Worm (Caenorhabditis elegans) whole organism, L1 larva: Measurements from ENCODE around the gene C54F6.5.

ENCODE experiments used
- C04F5.9 ChIP-seq: sonication (generic microtip); optimal IDR thresholded peaks from 2 replicates; lab custom pipeline; 2016; ENCODE audit warnings: missing genetic modification characterization, missing compliant biosample characterization
- C16A3.4 ChIP-seq: fragments of 150-350 bp; optimal IDR thresholded peaks from 2 replicates; lab custom pipeline; 2014; ENCODE audit warnings: missing biosample characterization, missing genetic modification characterization
- F16B12.6 ChIP-seq: fragments of 150-350 bp; optimal IDR thresholded peaks from 2 replicates; lab custom pipeline; 2014; ENCODE audit warnings: missing biosample characterization, missing genetic modification characterization
- alr-1 ChIP-seq: fragments of 200-800 bp; sonication (Bioruptor generic); optimal IDR thresholded peaks from 2 replicates; lab custom pipeline; 2018; ENCODE audit warnings: borderline replicate concordance, mild to moderate bottlenecking, missing genetic modification characterization, missing compliant biosample characterization
- blmp-1 ChIP-seq: fragments of 150-350 bp; optimal IDR thresholded peaks from 2 replicates; lab custom pipeline; 2014; ENCODE audit warnings: missing biosample characterization, missing genetic modification characterization
- ceh-8 ChIP-seq: fragments of 200-800 bp; sonication (Bioruptor generic); optimal IDR thresholded peaks from 2 replicates; lab custom pipeline; 2018; ENCODE audit warnings: mild to moderate bottlenecking, missing genetic modification characterization, moderate library complexity, missing compliant biosample characterization
- ceh-88 ChIP-seq: fragments of 200-800 bp; sonication (Bioruptor generic); IDR thresholded peaks from 2 replicates; pipeline ENCODE4 v1.3.6; 2022; ENCODE audit warnings: missing genetic modification characterization, missing compliant biosample characterization
- ces-1 ChIP-seq: fragments of 150-350 bp; optimal IDR thresholded peaks from 2 replicates; lab custom pipeline; 2014; ENCODE audit warnings: missing biosample characterization, missing genetic modification reagents, missing genetic modification characterization
- dpl-1 ChIP-seq, 3 experiments: fragments of 150-350 bp in 2 of 3; sonication (generic microtip) in 1 of 3; optimal IDR thresholded peaks; 2 replicates each; lab custom pipeline; 2014 to 2017; ENCODE audit warnings: missing biosample characterization in 3 of 3, missing genetic modification characterization in 3 of 3, missing genetic modification reagents in 3 of 3
- efl-1 ChIP-seq, 4 experiments: fragments of 150-350 bp; optimal IDR thresholded peaks in 3 of 4; peaks in 1 of 4; 1 replicate in 1 of 4; 2 replicates in 3 of 4; lab custom pipeline; 2014; ENCODE audit warnings: missing biosample characterization in 2 of 4, missing genetic modification characterization in 2 of 4, missing genetic modification reagents in 2 of 4
- egl-27 ChIP-seq, 2 experiments: fragments of 150-350 bp in 1 of 2; sonication (generic microtip); optimal IDR thresholded peaks; 3 replicates each; lab custom pipeline; 2017 to 2018; ENCODE audit warnings: missing biosample characterization in 2 of 2, missing genetic modification characterization in 2 of 2, missing genetic modification reagents in 2 of 2
- fkh-4 ChIP-seq: sonication (generic microtip); optimal IDR thresholded peaks from 2 replicates; lab custom pipeline; 2016; ENCODE audit warnings: missing compliant biosample characterization, missing genetic modification characterization, borderline replicate concordance
- fkh-8 ChIP-seq: sonication (generic microtip); optimal IDR thresholded peaks from 2 replicates; lab custom pipeline; 2016; ENCODE audit warnings: mild to moderate bottlenecking, missing genetic modification characterization, missing compliant biosample characterization
- hpl-2 ChIP-seq: fragments of 150-350 bp; optimal IDR thresholded peaks from 2 replicates; lab custom pipeline; 2014; ENCODE audit warnings: missing biosample characterization, missing genetic modification reagents, missing genetic modification characterization
- irx-1 ChIP-seq: sonication (generic microtip); optimal IDR thresholded peaks from 2 replicates; lab custom pipeline; 2016; ENCODE audit warnings: missing genetic modification characterization, missing compliant biosample characterization
- isw-1 ChIP-seq: fragments of 200-800 bp; sonication (Bioruptor generic); IDR thresholded peaks from 2 replicates; pipeline ENCODE4 v1.3.6; 2022; ENCODE audit warnings: missing genetic modification characterization, missing compliant biosample characterization
- lin-13 ChIP-seq: fragments of 150-350 bp; optimal IDR thresholded peaks from 2 replicates; lab custom pipeline; 2014; ENCODE audit warnings: missing biosample characterization, missing genetic modification reagents, missing genetic modification characterization
- lin-14 ChIP-seq: fragments of 200-800 bp; sonication (Bioruptor generic); optimal IDR thresholded peaks from 2 replicates; lab custom pipeline; 2018; ENCODE audit warnings: mild to moderate bottlenecking, missing genetic modification characterization, moderate library complexity, missing compliant biosample characterization
- lin-15B ChIP-seq: fragments of 150-350 bp; sonication (generic microtip); optimal IDR thresholded peaks from 3 replicates; lab custom pipeline; 2014; ENCODE audit warnings: missing biosample characterization, missing genetic modification characterization
- lin-35 ChIP-seq, 2 experiments: fragments of 150-350 bp; optimal IDR thresholded peaks; 2 replicates each; lab custom pipeline; 2014; ENCODE audit warnings: missing biosample characterization in 2 of 2, missing genetic modification characterization in 2 of 2, missing genetic modification reagents in 2 of 2
- lsy-2 ChIP-seq, 2 experiments: fragments of 150-350 bp; optimal IDR thresholded peaks; 2 replicates each; lab custom pipeline; 2014; ENCODE audit warnings: missing biosample characterization in 2 of 2, missing genetic modification characterization in 2 of 2
- mdl-1 ChIP-seq, 2 experiments: fragments of 150-350 bp; optimal IDR thresholded peaks; 2 replicates each; lab custom pipeline; 2014 to 2017; ENCODE audit warnings: missing biosample characterization in 2 of 2, missing genetic modification characterization in 2 of 2, inconsistent platforms in 1 of 2
- mef-2 ChIP-seq: fragments of 150-350 bp; optimal IDR thresholded peaks from 2 replicates; lab custom pipeline; 2014; ENCODE audit warnings: missing biosample characterization, missing genetic modification characterization
- nhr-19 ChIP-seq: fragments of 200-800 bp; sonication (Bioruptor generic); conservative IDR thresholded peaks from 2 replicates; pipeline ENCODE4 v1.3.6; 2022; ENCODE audit warnings: missing genetic modification characterization, missing compliant biosample characterization
- nhr-237 ChIP-seq: fragments of 150-350 bp; optimal IDR thresholded peaks from 2 replicates; lab custom pipeline; 2014; ENCODE audit warnings: missing biosample characterization, missing genetic modification characterization
- nhr-28 ChIP-seq: fragments of 150-350 bp; optimal IDR thresholded peaks from 2 replicates; lab custom pipeline; 2014; ENCODE audit warnings: missing biosample characterization, missing genetic modification characterization
- nhr-47 ChIP-seq: sonication (generic microtip); optimal IDR thresholded peaks from 2 replicates; lab custom pipeline; 2016; ENCODE audit warnings: mild to moderate bottlenecking, missing genetic modification characterization, moderate library complexity, missing compliant biosample characterization
- nhr-71 ChIP-seq: sonication (generic microtip); optimal IDR thresholded peaks from 2 replicates; lab custom pipeline; 2016; ENCODE audit warnings: mild to moderate bottlenecking, missing genetic modification characterization, moderate library complexity, missing compliant biosample characterization
- nhr-90 ChIP-seq: sonication (generic microtip); optimal IDR thresholded peaks from 2 replicates; lab custom pipeline; 2016; ENCODE audit warnings: mild to moderate bottlenecking, missing genetic modification characterization, missing compliant biosample characterization; ENCODE audit not compliant: poor library complexity
- pag-3 ChIP-seq: sonication (generic microtip); optimal IDR thresholded peaks from 2 replicates; lab custom pipeline; 2017; ENCODE audit warnings: missing genetic modification characterization, mild to moderate bottlenecking, missing compliant biosample characterization, antibody characterized with exemption, borderline replicate concordance; ENCODE audit not compliant: insufficient read depth
- pax-3 ChIP-seq: fragments of 200-800 bp; sonication (Bioruptor generic); optimal IDR thresholded peaks from 2 replicates; lab custom pipeline; 2018; ENCODE audit warnings: mild to moderate bottlenecking, missing genetic modification characterization, moderate library complexity, missing compliant biosample characterization
- pqm-1 ChIP-seq: sonication (generic microtip); optimal IDR thresholded peaks from 3 replicates; lab custom pipeline; 2017; ENCODE audit warnings: missing biosample characterization, missing genetic modification characterization
- rnt-1 ChIP-seq: sonication (generic microtip); optimal IDR thresholded peaks from 2 replicates; lab custom pipeline; 2016; ENCODE audit warnings: mild to moderate bottlenecking, missing genetic modification characterization, moderate library complexity, missing compliant biosample characterization
- snu-23 ChIP-seq: sonication (generic microtip); optimal IDR thresholded peaks from 2 replicates; lab custom pipeline; 2016; ENCODE audit warnings: missing genetic modification characterization, missing compliant biosample characterization
- sox-4 ChIP-seq: sonication (generic microtip); optimal IDR thresholded peaks from 2 replicates; lab custom pipeline; 2016; ENCODE audit warnings: missing genetic modification characterization, missing compliant biosample characterization
- swsn-7 ChIP-seq: sonication (generic microtip); optimal IDR thresholded peaks from 2 replicates; lab custom pipeline; 2016; ENCODE audit warnings: missing genetic modification characterization, missing compliant biosample characterization
- tlp-1 ChIP-seq: fragments of 150-350 bp; optimal IDR thresholded peaks from 2 replicates; lab custom pipeline; 2014; ENCODE audit warnings: missing biosample characterization, missing genetic modification characterization
- unc-98 ChIP-seq: fragments of 200-800 bp; sonication (Bioruptor generic); IDR thresholded peaks from 2 replicates; pipeline ENCODE4 v1.3.6; 2022; ENCODE audit warnings: missing genetic modification characterization, missing compliant biosample characterization
- vab-15 ChIP-seq: sonication (generic microtip); optimal IDR thresholded peaks from 2 replicates; lab custom pipeline; 2017; ENCODE audit warnings: missing genotype, mild to moderate bottlenecking, missing genetic modification characterization, missing compliant biosample characterization
- xbp-1 ChIP-seq: sonication (generic microtip); optimal IDR thresholded peaks from 2 replicates; lab custom pipeline; 2016; ENCODE audit warnings: missing genetic modification characterization, missing compliant biosample characterization
- zag-1 ChIP-seq: fragments of 150-350 bp; optimal IDR thresholded peaks from 2 replicates; lab custom pipeline; 2014; ENCODE audit warnings: missing biosample characterization, missing genetic modification characterization
- zip-4 ChIP-seq: fragments of 200-800 bp; sonication (Bioruptor generic); optimal IDR thresholded peaks from 2 replicates; lab custom pipeline; 2018; ENCODE audit warnings: mild to moderate bottlenecking, missing genetic modification characterization, moderate library complexity, missing compliant biosample characterization
- ztf-4 ChIP-seq: fragments of 150-350 bp; optimal IDR thresholded peaks from 2 replicates; lab custom pipeline; 2014; ENCODE audit warnings: missing biosample characterization, missing genetic modification characterization

C54F6.5 gene

ce11 chrV:7506207-7506606 is 22.7 kb upstream of the C54F6.5 start (continued):
- TF ChIP-seq swsn-7 (tag; lab: Kevin White, UChicago): no peak
- TF ChIP-seq zip-4 (GFP tag; lab: Kevin White, UChicago): no peak
- TF ChIP-seq lin-35 (GFP tag; optimal IDR thresholded peaks at IDR 0.05; lab: Kevin White, UChicago): peak in 1 of 2 experiments; percentile 42
- TF ChIP-seq fkh-4 (tag; lab: Kevin White, UChicago): no peak
- TF ChIP-seq pqm-1 (tag; lab: Kevin White, UChicago): no peak
- TF ChIP-seq ztf-4: no peak
- TF ChIP-seq C16A3.4 (tag; lab: Kevin White, UChicago): no peak
- TF ChIP-seq zag-1 (tag; lab: Kevin White, UChicago): no peak
- no peak for TF ChIP-seq nhr-47
- TF ChIP-seq snu-23 (GFP tag; lab: Kevin White, UChicago): peak; percentile 47
- TF ChIP-seq nhr-28 (tag; lab: Kevin White, UChicago): no peak
- no peak for TF ChIP-seq F16B12.6 (tag; lab: Kevin White, UChicago)
- TF ChIP-seq vab-15: no peak
- TF ChIP-seq blmp-1 (tag; lab: Kevin White, UChicago): no peak
- TF ChIP-seq lin-15B (tag; lab: Kevin White, UChicago): no peak
- peak in 1 of 2 experiments; percentile 2 for TF ChIP-seq mdl-1 (tag; optimal IDR thresholded peaks at IDR 0.05; lab: Kevin White, UChicago)
- no peak for TF ChIP-seq mef-2 (tag; lab: Kevin White, UChicago)
- peak; percentile 35 for TF ChIP-seq rnt-1 (tag; lab: Kevin White, UChicago)
- peak in 1 of 3 experiments; percentile 2 for TF ChIP-seq dpl-1 (GFP tag; optimal IDR thresholded peaks at IDR 0.05; lab: Kevin White, UChicago)
- TF ChIP-seq isw-1: no peak
- TF ChIP-seq nhr-237 (tag; lab: Kevin White, UChicago): no peak
- no peak for TF ChIP-seq ceh-88
- peak in 1 of 2 experiments; percentile 13 for TF ChIP-seq efl-1 (optimal IDR thresholded peaks at IDR 0.05; lab: Kevin White, UChicago)
- peak in 1 of 2 experiments; percentile 50 for TF ChIP-seq efl-1 (GFP tag; optimal IDR thresholded peaks at IDR 0.05 in 1 of 2; lab: Kevin White, UChicago)
- no peak for TF ChIP-seq sox-4 (tag; lab: Kevin White, UChicago)
- TF ChIP-seq pax-3 (tag; lab: Kevin White, UChicago): no peak
- TF ChIP-seq nhr-19 (GFP tag; lab: Robert Waterston, UW): peak; percentile 47; the same call in 1 of the 2 replicates
- TF ChIP-seq lsy-2 (tag; optimal IDR thresholded peaks at IDR 0.05; lab: Kevin White, UChicago): peak in 1 of 2 experiments; percentile 27
- TF ChIP-seq hpl-2 (GFP tag; lab: Kevin White, UChicago): no peak
- TF ChIP-seq tlp-1 (tag; lab: Kevin White, UChicago): no peak
- TF ChIP-seq nhr-90 (tag; lab: Kevin White, UChicago): peak; percentile 30
- TF ChIP-seq lin-14 (GFP tag; lab: Kevin White, UChicago): no peak
- no peak for TF ChIP-seq lin-13
- no peak for TF ChIP-seq pag-3 (tag; lab: Kevin White, UChicago)
- TF ChIP-seq ces-1 (GFP tag; lab: Kevin White, UChicago): no peak
- TF ChIP-seq nhr-71 (tag; lab: Kevin White, UChicago): peak; percentile 20
- no peak for TF ChIP-seq egl-27 (tag; optimal IDR thresholded peaks at IDR 0.05; lab: Kevin White, UChicago)
- no peak for TF ChIP-seq fkh-8
- TF ChIP-seq irx-1 (tag; lab: Kevin White, UChicago): no peak

DNA sequence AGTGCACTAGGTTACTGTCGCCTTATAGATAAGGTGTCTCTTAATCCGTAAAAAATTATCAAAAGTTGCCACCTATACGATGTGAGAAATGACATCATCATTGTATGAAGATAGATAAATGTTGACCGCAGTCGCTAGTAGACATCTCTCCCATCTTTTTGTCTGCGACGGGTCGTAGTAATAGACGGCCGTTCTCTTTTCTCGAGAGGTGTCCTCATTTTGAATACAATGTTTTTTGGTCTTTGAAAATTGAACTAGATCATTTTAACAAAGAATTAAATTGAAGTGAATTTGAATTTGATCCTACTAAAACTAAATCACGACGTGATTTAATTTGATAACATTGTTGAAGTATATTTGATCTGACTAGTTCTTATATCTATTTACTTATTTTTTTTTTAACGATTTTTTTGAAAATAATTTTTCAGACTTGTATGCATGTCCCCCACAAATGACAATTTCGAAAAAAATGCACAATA is 20.3 kb upstream of the C54F6.5 start, which contains the start of the genes str-31 and nhr-172:
Gene str-31 (minus strand): TSS at position 101 of the 479 bp plus-strand sequence.
Gene nhr-172 (plus strand): TSS at position 429 of the 479 bp plus-strand sequence.
- TF ChIP-seq xbp-1 (tag; lab: Kevin White, UChicago) (no peak), unc-98 (GFP tag; lab: Robert Waterston, UW) (no peak), alr-1 (no peak), C04F5.9 (tag; lab: Kevin White, UChicago) (no peak), vab-15 (no peak), ceh-8 (GFP tag; lab: Kevin White, UChicago) (no peak)
